Fruit fly (Drosophila melanogaster) whole organism, embryonic: Measurements from ENCODE around the gene CG32320.

ENCODE experiments used
- Atf6 ChIP-seq: fragments of 200-800 bp; sonication (Bioruptor generic); IDR thresholded peaks from 2 replicates; pipeline ENCODE4 v1.3.6; 2022; ENCODE audit warnings: missing biosample characterization, missing genetic modification characterization
- B-H1 ChIP-seq: fragments of 200-800 bp; sonication (Bioruptor generic); IDR thresholded peaks from 3 replicates; pipeline ENCODE4 v1.3.6; 2022; ENCODE audit warnings: missing biosample characterization, missing genetic modification characterization
- BEAF-32 ChIP-seq: fragments of 200-800 bp; sonication (Bioruptor generic); optimal IDR thresholded peaks from 3 replicates; lab custom pipeline; 2017; ENCODE audit warnings: missing biosample characterization, missing genetic modification characterization, mild to moderate bottlenecking, moderate library complexity, missing genetic modification reagents
- CG12391 ChIP-seq: fragments of 200-800 bp; sonication (Bioruptor generic); optimal IDR thresholded peaks from 3 replicates; lab custom pipeline; 2018; ENCODE audit warnings: missing biosample characterization, mild to moderate bottlenecking, missing genetic modification characterization, moderate library complexity
- CG12942 ChIP-seq: fragments of 200-800 bp; sonication (Bioruptor generic); optimal IDR thresholded peaks from 3 replicates; lab custom pipeline; 2016; ENCODE audit warnings: missing biosample characterization, missing genetic modification characterization
- CG14441 ChIP-seq: fragments of 200-800 bp; sonication (Bioruptor generic); IDR thresholded peaks from 2 replicates; pipeline ENCODE4 v1.3.6; 2022; ENCODE audit warnings: missing biosample characterization, missing genetic modification characterization
- CG17186 ChIP-seq: fragments of 200-800 bp; sonication (Bioruptor generic); optimal IDR thresholded peaks from 3 replicates; lab custom pipeline; 2017; ENCODE audit warnings: missing biosample characterization, missing genetic modification reagents, missing genetic modification characterization
- CG2678 ChIP-seq: fragments of 200-800 bp; sonication (Bioruptor generic); optimal IDR thresholded peaks from 3 replicates; lab custom pipeline; 2019; ENCODE audit warnings: missing biosample characterization, mild to moderate bottlenecking, missing genetic modification characterization, moderate library complexity
- CG2889 ChIP-seq: fragments of 200-800 bp; sonication (Bioruptor generic); IDR thresholded peaks from 3 replicates; pipeline ENCODE4 v1.3.6; 2022; ENCODE audit warnings: missing biosample characterization, missing genetic modification characterization
- CG4617 ChIP-seq: fragments of 200-800 bp; sonication (Bioruptor generic); optimal IDR thresholded peaks from 3 replicates; lab custom pipeline; 2016; ENCODE audit warnings: missing biosample characterization, missing genetic modification characterization, borderline replicate concordance
- CG8924 ChIP-seq: fragments of 200-800 bp; optimal IDR thresholded peaks from 3 replicates; lab custom pipeline; 2019; ENCODE audit warnings: missing biosample characterization, mild to moderate bottlenecking, missing genetic modification characterization, moderate library complexity
- CG9932 ChIP-seq: fragments of 200-800 bp; sonication (Bioruptor generic); IDR thresholded peaks from 2 replicates; pipeline ENCODE4 v1.3.6; 2022; ENCODE audit warnings: missing biosample characterization, missing genetic modification characterization
- Dbx ChIP-seq: fragments of 200-800 bp; sonication (Bioruptor generic); IDR thresholded peaks from 3 replicates; pipeline ENCODE4 v1.3.6; 2022; ENCODE audit warnings: missing biosample characterization, missing genetic modification characterization
- Deaf1 ChIP-seq: fragments of 200-800 bp; optimal IDR thresholded peaks from 3 replicates; lab custom pipeline; 2019; ENCODE audit warnings: missing biosample characterization, mild to moderate bottlenecking, missing genetic modification characterization, moderate library complexity
- Dll ChIP-seq: fragments of 200-800 bp; sonication (Bioruptor generic); IDR thresholded peaks from 4 replicates; pipeline ENCODE4 v1.3.6; 2022; ENCODE audit warnings: missing biosample characterization, missing genetic modification characterization; ENCODE audit not compliant: partially characterized antibody
- Dref ChIP-seq: fragments of 200-800 bp; sonication (Bioruptor generic); IDR thresholded peaks from 2 replicates; pipeline ENCODE4 v1.3.6; 2022; ENCODE audit warnings: missing biosample characterization, missing genetic modification characterization
- Hey ChIP-seq: fragments of 200-800 bp; sonication (Bioruptor generic); optimal IDR thresholded peaks from 3 replicates; lab custom pipeline; 2018; ENCODE audit warnings: missing biosample characterization, mild to moderate bottlenecking, missing genetic modification characterization
- HmgD ChIP-seq: fragments of 200-800 bp; sonication (Bioruptor generic); optimal IDR thresholded peaks from 3 replicates; lab custom pipeline; 2016; ENCODE audit warnings: missing biosample characterization, missing genetic modification characterization
- MBD-R2 ChIP-seq: fragments of 200-800 bp; sonication (Bioruptor generic); IDR thresholded peaks from 2 replicates; pipeline ENCODE4 v1.3.6; 2022; ENCODE audit warnings: missing biosample characterization, missing genetic modification characterization
- MESR4 ChIP-seq: fragments of 200-800 bp; sonication (Bioruptor generic); optimal IDR thresholded peaks from 2 replicates; lab custom pipeline; 2018; ENCODE audit warnings: missing biosample characterization, mild to moderate bottlenecking, missing genetic modification characterization, moderate library complexity
- NfI ChIP-seq: fragments of 200-800 bp; sonication (Bioruptor generic); optimal IDR thresholded peaks from 3 replicates; lab custom pipeline; 2018; ENCODE audit warnings: missing biosample characterization, mild to moderate bottlenecking, missing genetic modification characterization, moderate library complexity
- Pdp1 ChIP-seq, 2 experiments: fragments of 200-800 bp; sonication (Bioruptor generic); optimal IDR thresholded peaks; 3 replicates each; lab custom pipeline; 2016; ENCODE audit warnings: missing biosample characterization in 2 of 2, missing genetic modification characterization in 2 of 2, mild to moderate bottlenecking in 1 of 2, moderate library complexity in 1 of 2
- Side ChIP-seq: fragments of 200-800 bp; sonication (Bioruptor generic); optimal IDR thresholded peaks from 2 replicates; lab custom pipeline; 2016; ENCODE audit warnings: missing biosample characterization, missing genetic modification characterization
- Sin3A ChIP-seq: fragments of >200 bp; optimal IDR thresholded peaks from 2 replicates; lab custom pipeline; 2018
- Sox102F ChIP-seq: fragments of 200-800 bp; sonication (Bioruptor generic); optimal IDR thresholded peaks from 2 replicates; lab custom pipeline; 2018; ENCODE audit warnings: missing biosample characterization, mild to moderate bottlenecking, missing genetic modification characterization, moderate library complexity
- Xbp1 ChIP-seq: fragments of 200-800 bp; sonication (Bioruptor generic); optimal IDR thresholded peaks from 3 replicates; lab custom pipeline; 2016; ENCODE audit warnings: missing biosample characterization, mild to moderate bottlenecking, missing genetic modification characterization
- bab2 ChIP-seq: fragments of 200-800 bp; sonication (Bioruptor generic); optimal IDR thresholded peaks from 2 replicates; lab custom pipeline; 2016; ENCODE audit warnings: missing biosample characterization, missing genetic modification characterization
- bbx ChIP-seq: fragments of 200-800 bp; sonication (Bioruptor generic); IDR thresholded peaks from 2 replicates; pipeline ENCODE4 v1.3.6; 2022; ENCODE audit warnings: missing biosample characterization, missing genetic modification characterization; ENCODE audit not compliant: partially characterized antibody
- cas ChIP-seq: fragments of 200-800 bp; sonication (Bioruptor generic); IDR thresholded peaks from 2 replicates; pipeline ENCODE4 v1.3.6; 2022; ENCODE audit warnings: missing biosample characterization, missing genetic modification characterization
- croc ChIP-seq: fragments of 200-800 bp; sonication (Bioruptor generic); conservative IDR thresholded peaks from 3 replicates; pipeline ENCODE4 v1.3.6; 2022; ENCODE audit warnings: missing biosample characterization, missing genetic modification characterization
- crp ChIP-seq, 2 experiments: fragments of 200-800 bp; sonication (Bioruptor generic); optimal IDR thresholded peaks; 2 replicates in 1 of 2; 3 replicates in 1 of 2; lab custom pipeline; 2017; ENCODE audit warnings: missing biosample characterization in 2 of 2, missing genetic modification characterization in 2 of 2, mild to moderate bottlenecking in 1 of 2, moderate library complexity in 1 of 2
- dpn ChIP-seq, 2 experiments: fragments of 200-800 bp; sonication (Bioruptor generic); optimal IDR thresholded peaks; 3 replicates each; lab custom pipeline; 2016; ENCODE audit warnings: missing biosample characterization in 2 of 2, missing genetic modification characterization in 2 of 2
- hb ChIP-seq: fragments of 200-800 bp; sonication (Bioruptor generic); IDR thresholded peaks from 3 replicates; pipeline ENCODE4 v1.3.6; 2022; ENCODE audit warnings: missing biosample characterization, missing genetic modification characterization; ENCODE audit not compliant: partially characterized antibody
- insv ChIP-seq, 2 experiments: fragments of 200-800 bp; sonication (Bioruptor generic); optimal IDR thresholded peaks; 3 replicates each; lab custom pipeline; 2016 to 2018; ENCODE audit warnings: missing biosample characterization in 2 of 2, missing genetic modification characterization in 2 of 2
- jing ChIP-seq: fragments of 200-800 bp; sonication (Bioruptor generic); optimal IDR thresholded peaks from 2 replicates; lab custom pipeline; 2018; ENCODE audit warnings: missing biosample characterization, mild to moderate bottlenecking, missing genetic modification characterization
- mld ChIP-seq: fragments of 200-800 bp; sonication (Bioruptor generic); IDR thresholded peaks from 3 replicates; pipeline ENCODE4 v1.3.6; 2022; ENCODE audit warnings: missing biosample characterization, missing genetic modification characterization; ENCODE audit not compliant: partially characterized antibody
- pan ChIP-seq, 4 experiments: fragments of >200 bp in 3 of 4; fragments of 200-800 bp in 1 of 4; sonication (Bioruptor generic) in 1 of 4; optimal IDR thresholded peaks in 3 of 4; IDR thresholded peaks in 1 of 4; 2 replicates each; pipeline versions ENCODE4 v1.3.6 to Lab custom; 2017 to 2022; ENCODE audit warnings: missing biosample characterization in 2 of 4, missing genetic modification characterization in 2 of 4, mixed read lengths in 1 of 4
- pho ChIP-seq: fragments of 200-800 bp; sonication (Bioruptor generic); optimal IDR thresholded peaks from 2 replicates; lab custom pipeline; 2016; ENCODE audit warnings: missing biosample characterization, missing genetic modification characterization
- salm ChIP-seq: fragments of 200-800 bp; sonication (Bioruptor generic); optimal IDR thresholded peaks from 2 replicates; lab custom pipeline; 2018; ENCODE audit warnings: missing biosample characterization, mild to moderate bottlenecking, missing genetic modification characterization
- schlank ChIP-seq: fragments of 200-800 bp; sonication (Bioruptor generic); optimal IDR thresholded peaks from 2 replicates; lab custom pipeline; 2018; ENCODE audit warnings: missing biosample characterization, mild to moderate bottlenecking, missing genetic modification characterization
- seq ChIP-seq: fragments of 200-800 bp; sonication (Bioruptor generic); IDR thresholded peaks from 2 replicates; pipeline ENCODE4 v1.3.6; 2022; ENCODE audit warnings: missing biosample characterization, missing genetic modification characterization
- ssp ChIP-seq: fragments of 200-800 bp; sonication (Bioruptor generic); IDR thresholded peaks from 2 replicates; pipeline ENCODE4 v1.3.6; 2022; ENCODE audit warnings: missing biosample characterization, missing genetic modification characterization
- stc ChIP-seq: fragments of 200-800 bp; sonication (Bioruptor generic); IDR thresholded peaks from 2 replicates; pipeline ENCODE4 v1.3.6; 2022; ENCODE audit warnings: missing biosample characterization, missing genetic modification characterization
- twi ChIP-seq: fragments of 200-800 bp; optimal IDR thresholded peaks from 2 replicates; lab custom pipeline; 2019; ENCODE audit warnings: missing biosample characterization, mild to moderate bottlenecking, missing genetic modification characterization, moderate library complexity
- z ChIP-seq: fragments of 200-800 bp; sonication (Bioruptor generic); IDR thresholded peaks from 3 replicates; pipeline ENCODE4 v1.3.6; 2022; ENCODE audit warnings: missing biosample characterization, missing genetic modification characterization

CG32320 gene

DNA sequence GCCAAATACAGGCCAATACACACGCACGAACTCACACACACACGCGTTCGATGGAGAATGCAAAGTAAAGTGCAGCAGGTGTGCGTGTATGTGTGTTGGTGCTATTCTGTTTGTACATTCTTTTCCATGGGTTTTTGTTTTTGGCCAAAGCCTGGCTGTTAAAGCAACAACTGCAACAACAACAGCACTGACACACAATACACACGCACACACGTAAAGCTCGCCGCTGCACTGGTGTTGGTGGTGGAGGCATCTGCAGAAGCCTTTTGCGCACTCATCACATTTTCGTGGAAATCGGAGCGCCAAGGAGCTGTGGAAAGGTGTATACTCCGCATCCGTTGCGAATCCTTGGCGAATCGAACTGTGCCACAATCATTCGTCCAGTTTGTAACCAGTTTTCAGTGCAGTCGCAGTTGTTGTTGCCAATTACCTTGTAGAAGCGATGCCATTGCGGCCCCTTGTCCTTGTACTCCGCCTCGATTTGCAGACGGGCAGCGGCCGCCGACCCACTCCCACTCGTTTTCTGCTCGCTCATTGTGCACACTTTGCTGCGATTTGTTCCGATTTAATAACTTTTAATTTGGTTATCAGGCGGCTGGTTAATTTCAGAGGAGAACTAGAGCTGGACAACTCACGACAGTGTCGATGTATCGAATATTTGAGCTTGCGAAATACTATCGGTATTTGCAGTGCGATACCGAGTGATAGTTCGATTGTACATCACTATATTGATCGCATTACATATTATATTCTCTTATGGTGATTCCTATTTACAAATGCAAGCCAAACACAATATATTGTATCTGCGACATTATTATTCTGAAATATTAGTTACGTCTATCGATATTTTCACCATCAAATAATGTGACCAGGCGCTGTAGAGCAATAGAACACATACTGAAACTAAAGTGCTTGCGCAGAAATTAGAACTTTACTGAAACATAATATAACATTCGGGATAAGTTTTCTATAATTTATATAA lies 48.2 kb upstream of the CG32320 start (continued):
- peak; percentile 98 for TF ChIP-seq hb (GFP tag; lab: Robert Waterston, UW)
- peak; percentile 23 to 51 for TF ChIP-seq dpn (GFP tag; optimal IDR thresholded peaks at IDR 0.05; lab: Kevin White, UChicago)
- peak; percentile 33 for TF ChIP-seq CG17186 (GFP tag; lab: Kevin White, UChicago)
- TF ChIP-seq Dll: peak; percentile 98
- TF ChIP-seq croc (GFP tag; lab: Robert Waterston, UW): no peak
- no peak for TF ChIP-seq Hey
- peak; percentile 97 for TF ChIP-seq bbx (GFP tag; lab: Robert Waterston, UW)
- no peak for TF ChIP-seq z (GFP tag; lab: Robert Waterston, UW)
- TF ChIP-seq salm (tag; lab: Kevin White, UChicago): no peak
- peak; percentile 81 for TF ChIP-seq CG9932 (GFP tag; lab: Robert Waterston, UW)
- TF ChIP-seq pan (optimal IDR thresholded peaks at IDR 0.05; lab: Kevin White, UChicago): no peak
- no peak for TF ChIP-seq pan (GFP tag; optimal IDR thresholded peaks at IDR 0.05 in 1 of 2, IDR thresholded peaks at IDR 0.05 in 1 of 2)

DNA sequence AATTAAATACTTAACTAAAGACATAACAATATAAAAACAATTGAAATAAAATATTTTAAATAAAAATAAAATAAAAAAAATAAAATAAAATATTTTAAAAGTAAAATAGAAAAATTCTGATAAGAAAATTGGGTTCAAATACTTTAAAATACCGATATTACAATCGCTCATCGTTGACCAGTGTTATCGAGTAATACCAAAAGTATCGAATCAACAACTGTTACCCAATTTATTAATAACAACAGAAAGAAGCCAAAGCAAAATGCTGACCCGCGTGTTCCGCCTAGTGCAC lies 47.5 kb upstream of the CG32320 start, which contains the start of gene CG9166:
Gene CG9166, plus strand, starts transcription at position 193 of the 292 bp plus-strand sequence.
- peak in 1 of 2 experiments; percentile 86 for TF ChIP-seq Pdp1 (GFP tag; optimal IDR thresholded peaks at IDR 0.05; lab: Kevin White, UChicago)
- TF ChIP-seq stc (GFP tag; lab: Robert Waterston, UW): no peak
- no peak for TF ChIP-seq NfI (GFP tag; lab: Kevin White, UChicago)
- TF ChIP-seq MBD-R2 (GFP tag; lab: Robert Waterston, UW): peak; percentile 34; the same call in 1 of the 2 replicates
- peak; percentile 16 for TF ChIP-seq CG12391 (tag; lab: Kevin White, UChicago)
- TF ChIP-seq mld (GFP tag; lab: Robert Waterston, UW): 0 out of 3 replicates have a peak, but pooled peaks have one; percentile 9
- peak; percentile 44 for TF ChIP-seq Dref (GFP tag; lab: Robert Waterston, UW)
- TF ChIP-seq CG14441 (GFP tag; lab: Robert Waterston, UW): no peak
- peak in 1 of 2 experiments; percentile 90 for TF ChIP-seq insv (GFP tag; optimal IDR thresholded peaks at IDR 0.05; lab: Kevin White, UChicago)

DNA sequence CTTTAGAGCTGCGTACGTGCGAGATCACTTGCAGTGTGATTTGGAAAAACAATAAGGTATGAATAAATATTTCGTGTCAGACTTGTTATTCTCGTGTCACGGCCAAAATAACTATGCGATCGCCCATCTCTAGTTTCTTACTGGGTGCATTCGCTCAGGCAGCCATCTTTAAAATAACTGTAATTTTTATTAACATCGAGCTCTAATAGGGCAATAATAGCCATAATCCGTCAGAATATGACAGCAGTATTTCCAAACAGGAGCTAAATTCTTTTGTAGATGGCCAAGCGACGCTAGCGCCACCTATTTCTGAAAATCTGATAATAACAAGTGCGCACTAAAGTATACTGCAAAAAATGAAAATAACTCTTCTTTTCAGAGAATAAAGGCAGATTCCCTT lies 46.3 kb upstream of the CG32320 start:
- TF ChIP-seq CG8924: peak; percentile 54
- no peak for TF ChIP-seq Sin3A (lab: Kevin White, UChicago)
- peak; percentile 2 for TF ChIP-seq Deaf1 (tag; lab: Kevin White, UChicago)
- TF ChIP-seq ssp (GFP tag; lab: Robert Waterston, UW): peak; percentile 31; the same call in 1 of the 2 replicates
- TF ChIP-seq pho (GFP tag; lab: Kevin White, UChicago): peak; percentile 37
- peak; percentile 82 for TF ChIP-seq BEAF-32 (GFP tag; lab: Kevin White, UChicago)
- no peak for TF ChIP-seq jing
- no peak for TF ChIP-seq Side (GFP tag; lab: Kevin White, UChicago)
- TF ChIP-seq Sox102F: peak; percentile 32
- peak; percentile 7 for TF ChIP-seq MESR4 (GFP tag; lab: Kevin White, UChicago)
- TF ChIP-seq twi: peak; percentile 3
- TF ChIP-seq CG4617 (GFP tag; lab: Kevin White, UChicago): peak; percentile 30
- no peak for TF ChIP-seq cas (GFP tag; lab: Robert Waterston, UW)
- no peak for TF ChIP-seq crp (GFP tag; optimal IDR thresholded peaks at IDR 0.05; lab: Kevin White, UChicago)
- no peak for TF ChIP-seq seq (GFP tag; lab: Robert Waterston, UW)
- TF ChIP-seq bab2 (GFP tag; lab: Kevin White, UChicago): no peak
- no peak for TF ChIP-seq schlank (tag; lab: Kevin White, UChicago)
- 0 out of 3 replicates have a peak, but pooled peaks have one; percentile 21 for TF ChIP-seq Dbx (GFP tag; lab: Robert Waterston, UW)
- TF ChIP-seq CG2678: peak; percentile 21
- TF ChIP-seq CG2889 (GFP tag; lab: Robert Waterston, UW): no peak
- TF ChIP-seq Xbp1 (GFP tag; lab: Kevin White, UChicago): peak; percentile 28
- 0 out of 2 replicates have a peak, but pooled peaks have one; percentile 14 for TF ChIP-seq Atf6 (GFP tag; lab: Robert Waterston, UW)
- no peak for TF ChIP-seq B-H1 (GFP tag; lab: Robert Waterston, UW)
- TF ChIP-seq HmgD (GFP tag; lab: Kevin White, UChicago): peak; percentile 26
- TF ChIP-seq CG12942 (GFP tag; lab: Kevin White, UChicago): no peak
